Fruit fly (Drosophila melanogaster) whole organism, embryonic: ENCODE results near the gene CG13667.
A peak's percentile ranks its signal among the peaks of the same experiment; 100 is the strongest.

Experiments used
- Asciz ChIP-seq: fragments of 200-800 bp; sonication (Bioruptor generic); optimal IDR thresholded peaks from 2 replicates; lab custom pipeline; 2017; ENCODE audit warnings: missing biosample characterization, mild to moderate bottlenecking, missing genetic modification characterization, missing genetic modification reagents
- Atf-2 ChIP-seq: fragments of 200-800 bp; sonication (Bioruptor generic); optimal IDR thresholded peaks from 2 replicates; lab custom pipeline; 2016; ENCODE audit warnings: missing biosample characterization, missing genetic modification characterization
- Atf3 ChIP-seq: fragments of 200-800 bp; sonication (Bioruptor generic); optimal IDR thresholded peaks from 3 replicates; lab custom pipeline; 2016; ENCODE audit warnings: missing biosample characterization, missing genetic modification characterization
- Atf6 ChIP-seq: fragments of 200-800 bp; sonication (Bioruptor generic); IDR thresholded peaks from 2 replicates; pipeline ENCODE4 v1.3.6; 2022; ENCODE audit warnings: missing biosample characterization, missing genetic modification characterization
- Bgb ChIP-seq: fragments of 200-800 bp; sonication (Bioruptor generic); IDR thresholded peaks from 2 replicates; pipeline ENCODE4 v1.3.6; 2022; ENCODE audit warnings: missing biosample characterization, missing genetic modification characterization; ENCODE audit not compliant: partially characterized antibody
- BtbVII ChIP-seq: fragments of 200-800 bp; sonication (Bioruptor generic); optimal IDR thresholded peaks from 3 replicates; lab custom pipeline; 2017; ENCODE audit warnings: missing biosample characterization, mild to moderate bottlenecking, missing genetic modification characterization
- CG10267 ChIP-seq: fragments of 200-800 bp; sonication (Bioruptor generic); optimal IDR thresholded peaks from 2 replicates; lab custom pipeline; 2018; ENCODE audit warnings: missing biosample characterization, mild to moderate bottlenecking, missing genetic modification characterization, moderate library complexity
- CG12236 ChIP-seq: fragments of 200-800 bp; sonication (Bioruptor generic); optimal IDR thresholded peaks from 2 replicates; lab custom pipeline; 2016; ENCODE audit warnings: missing biosample characterization, missing genetic modification characterization
- CG13296 ChIP-seq: fragments of 200-800 bp; sonication (Bioruptor generic); optimal IDR thresholded peaks from 3 replicates; lab custom pipeline; 2018; ENCODE audit warnings: missing biosample characterization, mild to moderate bottlenecking, missing genetic modification characterization
- CG1647 ChIP-seq: fragments of 200-800 bp; sonication (Bioruptor generic); optimal IDR thresholded peaks from 3 replicates; lab custom pipeline; 2016; ENCODE audit warnings: missing biosample characterization, missing genetic modification characterization
- CG16863 ChIP-seq: fragments of 200-800 bp; sonication (Bioruptor generic); optimal IDR thresholded peaks from 3 replicates; lab custom pipeline; 2016; ENCODE audit warnings: missing biosample characterization, missing genetic modification characterization
- CG17568 ChIP-seq: fragments of 200-800 bp; sonication (Bioruptor generic); optimal IDR thresholded peaks from 2 replicates; lab custom pipeline; 2018; ENCODE audit warnings: missing biosample characterization, mild to moderate bottlenecking, missing genetic modification characterization, moderate library complexity
- CG17802 ChIP-seq: fragments of 200-800 bp; sonication (Bioruptor generic); optimal IDR thresholded peaks from 2 replicates; lab custom pipeline; 2018; ENCODE audit warnings: missing biosample characterization, mild to moderate bottlenecking, missing genetic modification characterization, moderate library complexity
- CG2120 ChIP-seq: fragments of 200-800 bp; sonication (Bioruptor generic); optimal IDR thresholded peaks from 3 replicates; lab custom pipeline; 2016; ENCODE audit warnings: missing biosample characterization, missing genetic modification characterization
- CG33557 ChIP-seq: fragments of 200-800 bp; sonication (Bioruptor generic); optimal IDR thresholded peaks from 2 replicates; lab custom pipeline; 2019; ENCODE audit warnings: missing biosample characterization, mild to moderate bottlenecking, missing genetic modification characterization, moderate library complexity
- CG3838 ChIP-seq: fragments of 200-800 bp; sonication (Bioruptor generic); optimal IDR thresholded peaks from 3 replicates; lab custom pipeline; 2016; ENCODE audit warnings: missing biosample characterization, missing genetic modification characterization
- CG5953 ChIP-seq: fragments of 200-800 bp; sonication (Bioruptor generic); IDR thresholded peaks from 2 replicates; pipeline ENCODE4 v1.3.6; 2022; ENCODE audit warnings: missing biosample characterization, missing genetic modification characterization
- CG6765 ChIP-seq: fragments of 200-800 bp; sonication (Bioruptor generic); optimal IDR thresholded peaks from 3 replicates; lab custom pipeline; 2017; ENCODE audit warnings: missing biosample characterization, mild to moderate bottlenecking, missing genetic modification characterization
- CG6854 ChIP-seq: fragments of 200-800 bp; sonication (Bioruptor generic); optimal IDR thresholded peaks from 3 replicates; lab custom pipeline; 2017; ENCODE audit warnings: missing biosample characterization, mild to moderate bottlenecking, missing genetic modification characterization
- CG7987 ChIP-seq: fragments of 200-800 bp; sonication (Bioruptor generic); optimal IDR thresholded peaks from 2 replicates; lab custom pipeline; 2018; ENCODE audit warnings: missing biosample characterization, mild to moderate bottlenecking, missing genetic modification characterization, moderate library complexity
- CG8290 ChIP-seq, 3 experiments: fragments of 200-800 bp; sonication (Bioruptor generic); optimal IDR thresholded peaks; 2 replicates each; lab custom pipeline; 2016 to 2019; ENCODE audit warnings: missing biosample characterization in 3 of 3, missing genetic modification characterization in 3 of 3, mild to moderate bottlenecking in 2 of 3, moderate library complexity in 1 of 3
- CHES-1-like ChIP-seq: fragments of 200-800 bp; sonication (Bioruptor generic); optimal IDR thresholded peaks from 2 replicates; lab custom pipeline; 2016; ENCODE audit warnings: missing biosample characterization, missing genetic modification characterization
- Dek ChIP-seq: fragments of 200-800 bp; sonication (Bioruptor generic); optimal IDR thresholded peaks from 3 replicates; lab custom pipeline; 2019; ENCODE audit warnings: missing biosample characterization, mild to moderate bottlenecking, missing genetic modification characterization, moderate library complexity
- Dip2 ChIP-seq: fragments of 200-800 bp; sonication (Bioruptor generic); IDR thresholded peaks from 2 replicates; pipeline ENCODE4 v1.3.6; 2022; ENCODE audit warnings: missing biosample characterization, missing genetic modification characterization
- HLH4C ChIP-seq: fragments of 200-800 bp; sonication (Bioruptor generic); IDR thresholded peaks from 3 replicates; pipeline ENCODE4 v1.3.6; 2022; ENCODE audit warnings: missing biosample characterization, missing genetic modification characterization; ENCODE audit not compliant: partially characterized antibody
- Med ChIP-seq: fragments of 200-800 bp; sonication (Bioruptor generic); peaks from one replicate; lab custom pipeline; 2016; ENCODE audit warnings: missing biosample characterization, missing genetic modification characterization, mild to moderate bottlenecking, inconsistent platforms, moderate library complexity
- Mes4 ChIP-seq: fragments of 200-800 bp; sonication (Bioruptor generic); optimal IDR thresholded peaks from 2 replicates; lab custom pipeline; 2016; ENCODE audit warnings: missing biosample characterization, missing genetic modification characterization
- Oli ChIP-seq: fragments of 200-800 bp; sonication (Bioruptor generic); optimal IDR thresholded peaks from 2 replicates; lab custom pipeline; 2018; ENCODE audit warnings: missing biosample characterization, mild to moderate bottlenecking, missing genetic modification characterization, moderate library complexity
- Optix ChIP-seq: fragments of 200-800 bp; sonication (Bioruptor generic); IDR thresholded peaks from 3 replicates; pipeline ENCODE4 v1.3.6; 2022; ENCODE audit warnings: missing biosample characterization, missing genetic modification characterization
- Pdp1 ChIP-seq, 2 experiments: fragments of 200-800 bp; sonication (Bioruptor generic); optimal IDR thresholded peaks; 3 replicates each; lab custom pipeline; 2016; ENCODE audit warnings: missing biosample characterization in 2 of 2, missing genetic modification characterization in 2 of 2, mild to moderate bottlenecking in 1 of 2, moderate library complexity in 1 of 2
- Scr ChIP-seq: fragments of 200-800 bp; sonication (Bioruptor generic); IDR thresholded peaks from 2 replicates; pipeline ENCODE4 v1.3.6; 2022; ENCODE audit warnings: missing biosample characterization, missing genetic modification characterization; ENCODE audit not compliant: partially characterized antibody
- Sry-δ ChIP-seq: fragments of 200-800 bp; sonication (Bioruptor generic); optimal IDR thresholded peaks from 2 replicates; lab custom pipeline; 2016; ENCODE audit warnings: missing biosample characterization, missing genetic modification characterization
- Trl ChIP-seq, 3 experiments: fragments of >200 bp in 2 of 3; fragments of 200-800 bp in 1 of 3; sonication (Bioruptor generic) in 1 of 3; optimal IDR thresholded peaks; 2 replicates in 1 of 3; 3 replicates in 2 of 3; lab custom pipeline; 2016 to 2017; ENCODE audit warnings: missing biosample characterization in 1 of 3, missing genetic modification characterization in 1 of 3
- amos ChIP-seq: fragments of 200-800 bp; sonication (Bioruptor generic); IDR thresholded peaks from 2 replicates; pipeline ENCODE4 v1.3.6; 2022; ENCODE audit warnings: missing biosample characterization, missing genetic modification characterization; ENCODE audit not compliant: partially characterized antibody
- ase ChIP-seq: fragments of 200-800 bp; sonication (Bioruptor generic); IDR thresholded peaks from 3 replicates; pipeline ENCODE4 v1.3.6; 2022; ENCODE audit warnings: missing biosample characterization, missing genetic modification characterization
- btn ChIP-seq: fragments of 200-800 bp; sonication (Bioruptor generic); optimal IDR thresholded peaks from 2 replicates; lab custom pipeline; 2016; ENCODE audit warnings: missing biosample characterization, missing genetic modification characterization
- cas ChIP-seq: fragments of 200-800 bp; sonication (Bioruptor generic); IDR thresholded peaks from 2 replicates; pipeline ENCODE4 v1.3.6; 2022; ENCODE audit warnings: missing biosample characterization, missing genetic modification characterization
- ci ChIP-seq: fragments of 200-800 bp; sonication (Bioruptor generic); IDR thresholded peaks from 3 replicates; pipeline ENCODE4 v1.3.6; 2022; ENCODE audit warnings: missing biosample characterization, missing genetic modification characterization
- ham ChIP-seq: fragments of 200-800 bp; sonication (Bioruptor generic); IDR thresholded peaks from 2 replicates; pipeline ENCODE4 v1.3.6; 2022; ENCODE audit warnings: missing biosample characterization, missing genetic modification characterization
- hbn ChIP-seq: fragments of 200-800 bp; sonication (Bioruptor generic); IDR thresholded peaks from 2 replicates; pipeline ENCODE4 v1.3.6; 2022; ENCODE audit warnings: missing biosample characterization, missing genetic modification characterization; ENCODE audit not compliant: partially characterized antibody
- her ChIP-seq: fragments of 200-800 bp; sonication (Bioruptor generic); optimal IDR thresholded peaks from 2 replicates; lab custom pipeline; 2016; ENCODE audit warnings: missing biosample characterization, missing genetic modification characterization
- hkb ChIP-seq, 2 experiments: fragments of 200-800 bp in 1 of 2; fragments of >200 bp in 1 of 2; sonication (Bioruptor generic) in 1 of 2; IDR thresholded peaks in 1 of 2; optimal IDR thresholded peaks in 1 of 2; 2 replicates each; pipeline versions ENCODE4 v1.3.6 to Lab custom; 2017 to 2022; ENCODE audit warnings: missing biosample characterization in 1 of 2, missing genetic modification characterization in 1 of 2
- kay ChIP-seq: fragments of 200-800 bp; sonication (Bioruptor generic); optimal IDR thresholded peaks from 2 replicates; lab custom pipeline; 2016; ENCODE audit warnings: missing biosample characterization, missing genetic modification characterization
- lbe ChIP-seq: fragments of 200-800 bp; sonication (Bioruptor generic); optimal IDR thresholded peaks from 2 replicates; lab custom pipeline; 2016; ENCODE audit warnings: missing biosample characterization, mild to moderate bottlenecking, missing genetic modification characterization
- nom ChIP-seq: fragments of 200-800 bp; sonication (Bioruptor generic); optimal IDR thresholded peaks from 2 replicates; lab custom pipeline; 2017; ENCODE audit warnings: missing biosample characterization, missing genetic modification characterization, mild to moderate bottlenecking, moderate library complexity, missing genetic modification reagents
- pnt ChIP-seq: fragments of 200-800 bp; sonication (Bioruptor generic); optimal IDR thresholded peaks from 3 replicates; lab custom pipeline; 2016; ENCODE audit warnings: missing biosample characterization, missing genetic modification characterization
- prd ChIP-seq, 3 experiments: fragments of >200 bp in 2 of 3; fragments of 200-800 bp in 1 of 3; sonication (Bioruptor generic) in 1 of 3; optimal IDR thresholded peaks in 2 of 3; IDR thresholded peaks in 1 of 3; 2 replicates in 2 of 3; 3 replicates in 1 of 3; pipeline versions ENCODE4 v1.3.6 to Lab custom; 2017 to 2022; ENCODE audit warnings: missing biosample characterization in 1 of 3, missing genetic modification characterization in 1 of 3
- tna ChIP-seq: fragments of 200-800 bp; sonication (Bioruptor generic); IDR thresholded peaks from 2 replicates; pipeline ENCODE4 v1.3.6; 2022; ENCODE audit warnings: missing biosample characterization, missing genetic modification characterization; ENCODE audit not compliant: partially characterized antibody
- vvl ChIP-seq: fragments of 200-800 bp; sonication (Bioruptor generic); IDR thresholded peaks from 2 replicates; pipeline ENCODE4 v1.3.6; 2022; ENCODE audit warnings: missing biosample characterization, missing genetic modification characterization

Gene CG13667

DNA sequence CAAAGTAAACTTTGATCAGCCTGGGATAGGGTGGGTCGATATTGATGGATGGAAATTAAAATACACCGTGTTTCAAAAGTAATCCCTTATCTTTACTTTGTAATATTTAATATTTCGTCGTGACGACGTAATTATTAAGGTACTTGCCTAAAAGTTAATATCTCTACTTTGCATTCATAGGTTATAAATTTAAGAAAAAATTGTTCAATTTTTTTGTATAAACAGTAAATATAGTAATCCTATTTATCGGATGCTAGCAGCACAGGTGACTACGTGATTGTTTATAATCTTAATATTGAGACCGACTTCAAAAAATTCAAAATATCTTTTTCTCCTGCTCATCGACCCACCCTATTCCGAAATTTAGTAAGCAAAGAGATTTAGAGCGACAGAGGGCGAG is 47.1 kb upstream of the CG13667 start:
- no peak for TF ChIP-seq ham (GFP tag; lab: Robert Waterston, UW)
- no peak for TF ChIP-seq CG8290 (GFP tag; optimal IDR thresholded peaks at IDR 0.05; lab: Kevin White, UChicago)
- no peak for TF ChIP-seq CG8290 (tag; optimal IDR thresholded peaks at IDR 0.05; lab: Kevin White, UChicago)
- TF ChIP-seq prd (optimal IDR thresholded peaks at IDR 0.05; lab: Kevin White, UChicago), result no peak
- TF ChIP-seq prd (GFP tag; IDR thresholded peaks at IDR 0.05; lab: Robert Waterston, UW), result no peak
- TF ChIP-seq CG1647 (GFP tag; lab: Kevin White, UChicago), result no peak
- peak; percentile 12 for TF ChIP-seq CG2120 (GFP tag; lab: Kevin White, UChicago)
- TF ChIP-seq CG7987 (GFP tag; lab: Kevin White, UChicago), result no peak
- TF ChIP-seq Scr (GFP tag; lab: Robert Waterston, UW), result no peak
- no peak for TF ChIP-seq kay
- no peak for TF ChIP-seq lbe (GFP tag; lab: Kevin White, UChicago)
- TF ChIP-seq CHES-1-like, result no peak
- no peak for TF ChIP-seq Asciz (GFP tag; lab: Kevin White, UChicago)
- no peak for TF ChIP-seq Dip2
- TF ChIP-seq Atf-2 (GFP tag; lab: Kevin White, UChicago), result no peak
- peak; percentile 54 for TF ChIP-seq nom (GFP tag; lab: Kevin White, UChicago)
- TF ChIP-seq Oli (tag; lab: Kevin White, UChicago), result no peak
- TF ChIP-seq Sry-δ (GFP tag; lab: Kevin White, UChicago), result no peak
- no peak for TF ChIP-seq CG17568
- TF ChIP-seq CG12236 (GFP tag; lab: Kevin White, UChicago), result no peak
- no peak for TF ChIP-seq ase (GFP tag; lab: Robert Waterston, UW)
- TF ChIP-seq Dek (tag; lab: Kevin White, UChicago), result no peak
- TF ChIP-seq CG33557, result no peak
- no peak for TF ChIP-seq Optix (GFP tag; lab: Robert Waterston, UW)
- TF ChIP-seq vvl (GFP tag; lab: Robert Waterston, UW), result 0 out of 2 replicates have a peak, but pooled peaks have one; percentile 16
- TF ChIP-seq CG17802, result no peak
- no peak for TF ChIP-seq CG5953
- no peak for TF ChIP-seq pnt
- no peak for TF ChIP-seq Trl (optimal IDR thresholded peaks at IDR 0.05; lab: Kevin White, UChicago)
- no peak for TF ChIP-seq Trl (GFP tag; optimal IDR thresholded peaks at IDR 0.05; lab: Kevin White, UChicago)
- TF ChIP-seq Atf3 (GFP tag; lab: Kevin White, UChicago), result no peak
- no peak for TF ChIP-seq CG10267 (tag; lab: Kevin White, UChicago)
- no peak for TF ChIP-seq CG13296
- peak; percentile 78 for TF ChIP-seq Med (GFP tag; lab: Kevin White, UChicago)

DNA sequence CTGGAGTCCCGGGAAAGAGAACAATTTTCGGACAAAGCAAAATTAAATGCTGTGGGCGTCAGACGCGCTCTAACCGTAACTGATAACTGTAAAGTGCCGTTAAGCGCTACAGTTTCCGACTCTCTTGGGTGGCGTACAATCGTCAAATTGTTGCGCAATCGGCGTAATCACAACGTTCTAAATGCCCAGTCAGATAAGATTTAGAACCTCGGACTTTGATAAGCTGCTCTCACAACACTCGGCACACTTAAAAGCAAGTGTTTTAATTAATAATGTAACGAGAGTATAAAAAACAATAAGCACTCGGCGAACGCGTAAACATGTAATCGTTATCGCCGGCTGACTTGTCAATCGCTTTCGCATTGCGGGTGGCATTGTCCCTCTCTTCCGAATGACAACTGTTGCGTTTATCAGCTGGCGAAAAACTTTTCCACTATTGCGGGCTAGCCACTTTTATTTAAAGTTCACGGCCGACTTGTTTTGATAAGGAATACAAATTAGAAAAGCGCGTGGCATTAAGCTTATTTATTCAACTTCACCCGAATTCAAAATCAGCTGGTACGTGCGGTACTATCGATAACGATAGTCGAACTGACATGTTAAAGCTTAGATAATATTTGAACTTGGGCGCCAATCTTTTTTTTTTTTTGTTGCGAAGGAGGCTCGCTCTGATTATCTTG is 46.3 kb upstream of the CG13667 start:
- TF ChIP-seq Pdp1 (GFP tag; optimal IDR thresholded peaks at IDR 0.05; lab: Kevin White, UChicago) (peak in 1 of 2 experiments; percentile 100), tna (peak; percentile 67), amos (GFP tag; lab: Robert Waterston, UW) (peak; percentile 62; the same call in 1 of the 2 replicates), hkb (optimal IDR thresholded peaks at IDR 0.05; lab: Kevin White, UChicago) (no peak), hkb (GFP tag; IDR thresholded peaks at IDR 0.05; lab: Robert Waterston, UW) (0 out of 2 replicates have a peak, but pooled peaks have one; percentile 7), CG6765 (GFP tag; lab: Kevin White, UChicago) (no peak), her (GFP tag; lab: Kevin White, UChicago) (no peak), cas (GFP tag; lab: Robert Waterston, UW) (no peak), HLH4C (GFP tag; lab: Robert Waterston, UW) (peak; percentile 75), btn (no peak), CG16863 (no peak), CG6854 (GFP tag; lab: Kevin White, UChicago) (peak; percentile 12), BtbVII (GFP tag; lab: Kevin White, UChicago) (no peak), Bgb (peak; percentile 60), CG3838 (no peak), ci (peak; percentile 55; the same call in 2 of the 3 replicates), hbn (GFP tag; lab: Robert Waterston, UW) (peak; percentile 69), Mes4 (GFP tag; lab: Kevin White, UChicago) (no peak), Atf6 (no peak)
